Worm (Caenorhabditis elegans): Measurements from ENCODE around the gene txt-17.

ce11 chrV:7036475-7036874 is 16.5 kb downstream of the txt-17 start, which contains the start of gene twk-11:
- TF ChIP-seq elt-3 (tag; optimal IDR thresholded peaks at IDR 0.05) (no peak), lin-39 (tag; optimal IDR thresholded peaks at IDR 0.05) (no peak), nhr-11 (tag; optimal IDR thresholded peaks at IDR 0.05) (no peak), elt-1 (tag; optimal IDR thresholded peaks at IDR 0.05) (no peak), nhr-76 (tag; optimal IDR thresholded peaks at IDR 0.05) (no peak)
